Fruit fly (Drosophila melanogaster) whole organism, embryonic: ENCODE data around the gene nAChRbeta1.

Source experiments
- Asciz ChIP-seq: fragments of 200-800 bp; sonication (Bioruptor generic); optimal IDR thresholded peaks from 2 replicates; lab custom pipeline; 2017; ENCODE audit warnings: missing biosample characterization, mild to moderate bottlenecking, missing genetic modification characterization, missing genetic modification reagents
- Awh ChIP-seq: fragments of 200-800 bp; sonication (Bioruptor generic); IDR thresholded peaks from 2 replicates; pipeline ENCODE4, ENCODE4 v1.3.6; 2022; ENCODE audit warnings: missing biosample characterization, missing genetic modification characterization
- Blimp-1 ChIP-seq: fragments of 200-800 bp; sonication (Bioruptor generic); optimal IDR thresholded peaks from 3 replicates; lab custom pipeline; 2018; ENCODE audit warnings: missing biosample characterization, missing genetic modification characterization, mild to moderate bottlenecking, moderate library complexity, missing genetic modification reagents
- CG10267 ChIP-seq: fragments of 200-800 bp; sonication (Bioruptor generic); optimal IDR thresholded peaks from 2 replicates; lab custom pipeline; 2018; ENCODE audit warnings: missing biosample characterization, mild to moderate bottlenecking, missing genetic modification characterization, moderate library complexity
- CG10462 ChIP-seq: fragments of 200-800 bp; sonication (Bioruptor generic); optimal IDR thresholded peaks from 2 replicates; lab custom pipeline; 2016; ENCODE audit warnings: missing biosample characterization, missing genetic modification characterization
- CG10979 ChIP-seq: fragments of 200-800 bp; sonication (Bioruptor generic); optimal IDR thresholded peaks from 2 replicates; lab custom pipeline; 2018; ENCODE audit warnings: missing biosample characterization, mild to moderate bottlenecking, missing genetic modification characterization, moderate library complexity
- CG11504 ChIP-seq: fragments of 200-800 bp; sonication (Bioruptor generic); optimal IDR thresholded peaks from 3 replicates; lab custom pipeline; 2019; ENCODE audit warnings: missing biosample characterization, mild to moderate bottlenecking, missing genetic modification characterization, moderate library complexity
- CG12942 ChIP-seq: fragments of 200-800 bp; sonication (Bioruptor generic); optimal IDR thresholded peaks from 3 replicates; lab custom pipeline; 2016; ENCODE audit warnings: missing biosample characterization, missing genetic modification characterization
- CG14710 ChIP-seq: fragments of 200-800 bp; sonication (Bioruptor generic); optimal IDR thresholded peaks from 3 replicates; lab custom pipeline; 2019; ENCODE audit warnings: missing biosample characterization, mild to moderate bottlenecking, missing genetic modification characterization, moderate library complexity
- CG16813 ChIP-seq: fragments of 200-800 bp; sonication (Bioruptor generic); IDR thresholded peaks from 3 replicates; pipeline ENCODE4 v1.3.6; 2022; ENCODE audit warnings: missing biosample characterization, missing genetic modification characterization; ENCODE audit not compliant: partially characterized antibody
- CG17361 ChIP-seq: fragments of 200-800 bp; sonication (Bioruptor generic); IDR thresholded peaks from 3 replicates; pipeline ENCODE4 v1.3.6; 2022; ENCODE audit warnings: missing biosample characterization, missing genetic modification characterization
- CG18262 ChIP-seq: fragments of 200-800 bp; optimal IDR thresholded peaks from 3 replicates; lab custom pipeline; 2019; ENCODE audit warnings: missing biosample characterization, mild to moderate bottlenecking, missing genetic modification characterization, moderate library complexity
- CG18476 ChIP-seq: fragments of 200-800 bp; sonication (Bioruptor generic); optimal IDR thresholded peaks from 2 replicates; lab custom pipeline; 2016; ENCODE audit warnings: missing biosample characterization, mild to moderate bottlenecking, missing genetic modification characterization
- CG2129 ChIP-seq: fragments of 200-800 bp; sonication (Bioruptor generic); IDR thresholded peaks from 2 replicates; pipeline ENCODE4 v1.3.6; 2022; ENCODE audit warnings: missing biosample characterization, missing genetic modification characterization; ENCODE audit not compliant: partially characterized antibody
- CG2199 ChIP-seq: fragments of 200-800 bp; sonication (Bioruptor generic); IDR thresholded peaks from 3 replicates; pipeline ENCODE4 v1.3.6; 2022; ENCODE audit warnings: missing biosample characterization, missing genetic modification characterization
- CG2202 ChIP-seq: fragments of 200-800 bp; sonication (Bioruptor generic); optimal IDR thresholded peaks from 2 replicates; lab custom pipeline; 2018; ENCODE audit warnings: missing biosample characterization, mild to moderate bottlenecking, missing genetic modification characterization
- CG2712 ChIP-seq: fragments of 200-800 bp; optimal IDR thresholded peaks from 3 replicates; lab custom pipeline; 2019; ENCODE audit warnings: missing biosample characterization, mild to moderate bottlenecking, missing genetic modification characterization, moderate library complexity
- CG5953 ChIP-seq: fragments of 200-800 bp; sonication (Bioruptor generic); IDR thresholded peaks from 2 replicates; pipeline ENCODE4 v1.3.6; 2022; ENCODE audit warnings: missing biosample characterization, missing genetic modification characterization
- CG9876 ChIP-seq: fragments of 200-800 bp; sonication (Bioruptor generic); optimal IDR thresholded peaks from 2 replicates; lab custom pipeline; 2016; ENCODE audit warnings: missing biosample characterization, missing genetic modification characterization
- D19A ChIP-seq: fragments of 200-800 bp; optimal IDR thresholded peaks from 3 replicates; lab custom pipeline; 2019; ENCODE audit warnings: missing biosample characterization, mild to moderate bottlenecking, missing genetic modification characterization, moderate library complexity
- Dp ChIP-seq: fragments of 200-800 bp; sonication (Bioruptor generic); optimal IDR thresholded peaks from 2 replicates; lab custom pipeline; 2018; ENCODE audit warnings: missing biosample characterization, mild to moderate bottlenecking, missing genetic modification characterization, moderate library complexity
- Drgx ChIP-seq: fragments of 200-800 bp; sonication (Bioruptor generic); IDR thresholded peaks from 2 replicates; pipeline ENCODE4 v1.3.6; 2022; ENCODE audit warnings: missing biosample characterization, missing genetic modification characterization
- Mrtf ChIP-seq: fragments of 200-800 bp; sonication (Bioruptor generic); IDR thresholded peaks from 3 replicates; pipeline ENCODE4 v1.3.6; 2022; ENCODE audit warnings: missing biosample characterization, missing genetic modification characterization
- Neu2 ChIP-seq: fragments of 200-800 bp; sonication (Bioruptor generic); optimal IDR thresholded peaks from 3 replicates; lab custom pipeline; 2016; ENCODE audit warnings: missing biosample characterization, missing genetic modification characterization, borderline replicate concordance
- Xrp1 ChIP-seq: fragments of 200-800 bp; sonication (Bioruptor generic); IDR thresholded peaks from 2 replicates; pipeline ENCODE4 v1.3.6; 2022; ENCODE audit warnings: missing biosample characterization, missing genetic modification characterization
- abd-A ChIP-seq: fragments of 200-800 bp; sonication (Bioruptor generic); optimal IDR thresholded peaks from 3 replicates; lab custom pipeline; 2019; ENCODE audit warnings: missing biosample characterization, mild to moderate bottlenecking, missing genetic modification characterization, moderate library complexity
- corto ChIP-seq: fragments of 200-800 bp; sonication (Bioruptor generic); optimal IDR thresholded peaks from 2 replicates; lab custom pipeline; 2016; ENCODE audit warnings: missing biosample characterization, mild to moderate bottlenecking, missing genetic modification characterization, moderate library complexity
- croc ChIP-seq: fragments of 200-800 bp; sonication (Bioruptor generic); conservative IDR thresholded peaks from 3 replicates; pipeline ENCODE4 v1.3.6; 2022; ENCODE audit warnings: missing biosample characterization, missing genetic modification characterization
- gem ChIP-seq: fragments of 200-800 bp; sonication (Bioruptor generic); optimal IDR thresholded peaks from 2 replicates; lab custom pipeline; 2019; ENCODE audit warnings: missing biosample characterization, mild to moderate bottlenecking, missing genetic modification characterization, moderate library complexity
- grn ChIP-seq: fragments of 200-800 bp; sonication (Bioruptor generic); optimal IDR thresholded peaks from 3 replicates; lab custom pipeline; 2017; ENCODE audit warnings: missing biosample characterization, missing genetic modification characterization
- ind ChIP-seq: fragments of 200-800 bp; sonication (Bioruptor generic); optimal IDR thresholded peaks from 3 replicates; lab custom pipeline; 2016; ENCODE audit warnings: missing biosample characterization, missing genetic modification characterization
- inv ChIP-seq: fragments of 200-800 bp; sonication (Bioruptor generic); IDR thresholded peaks from 2 replicates; pipeline ENCODE4 v1.3.6; 2022; ENCODE audit warnings: missing biosample characterization, missing genetic modification characterization; ENCODE audit not compliant: partially characterized antibody
- kni ChIP-seq: fragments of 200-800 bp; sonication (Bioruptor generic); optimal IDR thresholded peaks from 3 replicates; lab custom pipeline; 2017; ENCODE audit warnings: mild to moderate bottlenecking, missing biosample characterization, missing genetic modification reagents, missing genetic modification characterization
- lbe ChIP-seq: fragments of 200-800 bp; sonication (Bioruptor generic); optimal IDR thresholded peaks from 2 replicates; lab custom pipeline; 2016; ENCODE audit warnings: missing biosample characterization, mild to moderate bottlenecking, missing genetic modification characterization
- lola ChIP-seq, 3 experiments: fragments of >200 bp in 2 of 3; fragments of 200-800 bp in 1 of 3; sonication (Bioruptor generic) in 1 of 3; optimal IDR thresholded peaks; 2 replicates each; lab custom pipeline; 2017 to 2019; ENCODE audit warnings: missing biosample characterization in 3 of 3, missing genetic modification characterization in 3 of 3, mild to moderate bottlenecking in 1 of 3, moderate library complexity in 1 of 3
- mld ChIP-seq: fragments of 200-800 bp; sonication (Bioruptor generic); IDR thresholded peaks from 3 replicates; pipeline ENCODE4 v1.3.6; 2022; ENCODE audit warnings: missing biosample characterization, missing genetic modification characterization; ENCODE audit not compliant: partially characterized antibody
- nom ChIP-seq: fragments of 200-800 bp; sonication (Bioruptor generic); optimal IDR thresholded peaks from 2 replicates; lab custom pipeline; 2017; ENCODE audit warnings: missing biosample characterization, missing genetic modification characterization, mild to moderate bottlenecking, moderate library complexity, missing genetic modification reagents
- oc ChIP-seq: fragments of 200-800 bp; sonication (Bioruptor generic); optimal IDR thresholded peaks from 2 replicates; lab custom pipeline; 2018; ENCODE audit warnings: missing biosample characterization, mild to moderate bottlenecking, missing genetic modification characterization, moderate library complexity
- p53 ChIP-seq: fragments of 200-800 bp; sonication (Bioruptor generic); optimal IDR thresholded peaks from 2 replicates; lab custom pipeline; 2016; ENCODE audit warnings: missing biosample characterization, missing genetic modification characterization
- pb ChIP-seq: fragments of 200-800 bp; sonication (Bioruptor generic); optimal IDR thresholded peaks from 3 replicates; lab custom pipeline; 2016; ENCODE audit warnings: missing biosample characterization, missing genetic modification characterization
- phol ChIP-seq: fragments of 200-800 bp; sonication (Bioruptor generic); optimal IDR thresholded peaks from 3 replicates; lab custom pipeline; 2018; ENCODE audit warnings: missing biosample characterization, mild to moderate bottlenecking, missing genetic modification characterization, moderate library complexity
- pnt ChIP-seq: fragments of 200-800 bp; sonication (Bioruptor generic); optimal IDR thresholded peaks from 3 replicates; lab custom pipeline; 2016; ENCODE audit warnings: missing biosample characterization, missing genetic modification characterization
- ranshi ChIP-seq: fragments of 200-800 bp; sonication (Bioruptor generic); IDR thresholded peaks from 2 replicates; pipeline ENCODE4 v1.3.6; 2022; ENCODE audit warnings: missing biosample characterization, missing genetic modification characterization
- sens ChIP-seq: fragments of 200-800 bp; sonication (Bioruptor generic); peaks from one replicate; lab custom pipeline; 2016; ENCODE audit warnings: missing biosample characterization, missing genetic modification characterization
- sens-2 ChIP-seq: fragments of 200-800 bp; sonication (Bioruptor generic); IDR thresholded peaks from 2 replicates; pipeline ENCODE4 v1.3.6; 2022; ENCODE audit warnings: missing biosample characterization, missing genetic modification characterization
- sna ChIP-seq: fragments of 200-800 bp; sonication (Bioruptor generic); IDR thresholded peaks from 2 replicates; pipeline ENCODE4 v1.3.6; 2022; ENCODE audit warnings: missing biosample characterization, missing genetic modification characterization; ENCODE audit not compliant: partially characterized antibody
- sr ChIP-seq: fragments of 200-800 bp; sonication (Bioruptor generic); IDR thresholded peaks from 3 replicates; pipeline ENCODE4 v1.3.6; 2022; ENCODE audit warnings: missing biosample characterization, missing genetic modification characterization
- vvl ChIP-seq: fragments of 200-800 bp; sonication (Bioruptor generic); IDR thresholded peaks from 2 replicates; pipeline ENCODE4 v1.3.6; 2022; ENCODE audit warnings: missing biosample characterization, missing genetic modification characterization
- z ChIP-seq: fragments of 200-800 bp; sonication (Bioruptor generic); IDR thresholded peaks from 3 replicates; pipeline ENCODE4 v1.3.6; 2022; ENCODE audit warnings: missing biosample characterization, missing genetic modification characterization

The nAChRbeta1 gene

DNA sequence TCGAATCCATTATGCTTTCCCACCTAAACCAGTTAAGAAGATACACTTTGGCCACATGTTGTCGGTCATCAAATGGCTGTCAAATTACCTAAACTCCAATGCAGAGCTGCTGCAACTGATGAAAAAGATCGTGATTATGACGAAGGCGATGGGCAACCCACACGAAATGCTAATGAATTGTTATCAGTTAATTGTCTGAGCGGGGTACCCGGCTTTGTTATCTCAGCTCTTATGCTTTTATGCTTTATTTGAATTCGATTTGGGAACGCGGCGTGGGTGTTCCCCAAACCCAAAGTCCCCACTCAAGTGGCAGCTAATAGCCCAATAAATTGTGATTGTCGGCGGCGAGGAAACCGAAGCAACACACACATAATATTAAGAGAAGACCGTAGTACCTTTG lies 46.6 kb upstream of the nAChRbeta1 start:
- TF ChIP-seq grn (GFP tag; lab: Kevin White, UChicago) = peak; percentile 40
- peak; percentile 62 for TF ChIP-seq vvl (GFP tag; lab: Robert Waterston, UW)
- peak; percentile 6 for TF ChIP-seq kni (GFP tag; lab: Kevin White, UChicago)
- TF ChIP-seq oc (tag; lab: Kevin White, UChicago) = peak; percentile 75
- no peak for TF ChIP-seq CG16813
- TF ChIP-seq CG9876 (GFP tag; lab: Kevin White, UChicago) = no peak
- peak; percentile 34; the same call in 1 of the 2 replicates for TF ChIP-seq sna (GFP tag; lab: Robert Waterston, UW)
- no peak for TF ChIP-seq CG12942 (GFP tag; lab: Kevin White, UChicago)
- 0 out of 3 replicates have a peak, but pooled peaks have one; percentile 22 for TF ChIP-seq CG2199 (GFP tag; lab: Robert Waterston, UW)
- TF ChIP-seq abd-A (tag; lab: Kevin White, UChicago) = peak; percentile 87
- no peak for TF ChIP-seq inv (GFP tag; lab: Robert Waterston, UW)
- TF ChIP-seq Awh (GFP tag; lab: Robert Waterston, UW) = peak; percentile 94
- TF ChIP-seq Dp = no peak
- TF ChIP-seq sr (GFP tag; lab: Robert Waterston, UW) = peak; percentile 96

- TF ChIP-seq pnt (GFP tag; lab: Kevin White, UChicago) (no peak), Drgx (peak; percentile 7; the same call in 1 of the 2 replicates), Asciz (GFP tag; lab: Kevin White, UChicago) (no peak), CG5953 (GFP tag; lab: Robert Waterston, UW) (no peak), lbe (GFP tag; lab: Kevin White, UChicago) (peak; percentile 21), Neu2 (no peak), Blimp-1 (GFP tag; lab: Kevin White, UChicago) (peak; percentile 62), ind (GFP tag; lab: Kevin White, UChicago) (no peak), corto (GFP tag; lab: Kevin White, UChicago) (no peak), lola (GFP tag; optimal IDR thresholded peaks at IDR 0.05; lab: Kevin White, UChicago) (peak in 1 of 3 experiments; percentile 8), D19A (tag; lab: Kevin White, UChicago) (peak; percentile 18), pb (no peak), CG10462 (no peak), nom (peak; percentile 67), Xrp1 (GFP tag; lab: Robert Waterston, UW) (peak; percentile 38; the same call in 1 of the 2 replicates), CG11504 (tag; lab: Kevin White, UChicago) (peak; percentile 2), CG18476 (GFP tag; lab: Kevin White, UChicago) (peak; percentile 4), gem (tag; lab: Kevin White, UChicago) (peak; percentile 35), croc (GFP tag; lab: Robert Waterston, UW) (0 out of 3 replicates have a peak, but pooled peaks have one; percentile 17), CG10979 (tag; lab: Kevin White, UChicago) (peak; percentile 47), sens-2 (GFP tag; lab: Robert Waterston, UW) (no peak), CG14710 (tag; lab: Kevin White, UChicago) (peak; percentile 19), CG10267 (tag; lab: Kevin White, UChicago) (peak; percentile 5), CG18262 (tag; lab: Kevin White, UChicago) (peak; percentile 39), CG17361 (GFP tag; lab: Robert Waterston, UW) (0 out of 3 replicates have a peak, but pooled peaks have one; percentile 22), CG2202 (tag; lab: Kevin White, UChicago) (no peak), sens (GFP tag; lab: Kevin White, UChicago) (peak; percentile 56), mld (GFP tag; lab: Robert Waterston, UW) (no peak), phol (tag; lab: Kevin White, UChicago) (peak; percentile 36), p53 (GFP tag; lab: Kevin White, UChicago) (no peak), ranshi (GFP tag; lab: Robert Waterston, UW) (0 out of 2 replicates have a peak, but pooled peaks have one; percentile 9), z (no peak), CG2129 (GFP tag; lab: Robert Waterston, UW) (no peak), CG2712 (tag; lab: Kevin White, UChicago) (peak; percentile 29), Mrtf (GFP tag; lab: Robert Waterston, UW) (no peak)
Observed at dm6 chr3L:4383104-4383503, 46.0 kb upstream of the nAChRbeta1 start.
